Worm (Caenorhabditis elegans) whole organism, early embryonic: Measurements from ENCODE around the gene srh-45.
A peak's percentile ranks its signal among the peaks of the same experiment; 100 is the strongest.

Experiments
- B0310.2 ChIP-seq: sonication (generic microtip); optimal IDR thresholded peaks from 2 replicates; lab custom pipeline; 2016; ENCODE audit warnings: mild to moderate bottlenecking, missing genetic modification characterization, missing compliant biosample characterization
- F13C5.2 ChIP-seq: sonication (generic microtip); optimal IDR thresholded peaks from 2 replicates; lab custom pipeline; 2017; ENCODE audit warnings: mild to moderate bottlenecking, missing genetic modification characterization, inconsistent platforms, missing compliant biosample characterization
- aly-1 ChIP-seq: sonication (generic microtip); optimal IDR thresholded peaks from 2 replicates; lab custom pipeline; 2016; ENCODE audit warnings: missing genetic modification characterization, missing compliant biosample characterization
- ama-1 ChIP-seq: fragments of 150-350 bp; optimal IDR thresholded peaks from 2 replicates; lab custom pipeline; 2014
- ceh-13 ChIP-seq: fragments of 200-800 bp; sonication (Bioruptor generic); optimal IDR thresholded peaks from 2 replicates; lab custom pipeline; 2018; ENCODE audit warnings: mild to moderate bottlenecking, missing genetic modification characterization, missing compliant biosample characterization
- ceh-36 ChIP-seq: sonication (generic microtip); optimal IDR thresholded peaks from 2 replicates; lab custom pipeline; 2016; ENCODE audit warnings: missing genetic modification characterization, inconsistent platforms, missing compliant biosample characterization
- ets-7 ChIP-seq: sonication (generic microtip); optimal IDR thresholded peaks from 2 replicates; lab custom pipeline; 2016; ENCODE audit warnings: missing genotype, missing genetic modification characterization, missing compliant biosample characterization
- flt-1 ChIP-seq: fragments of 200-800 bp; sonication (Bioruptor generic); IDR thresholded peaks from 2 replicates; pipeline ENCODE4 v1.3.6; 2022; ENCODE audit warnings: missing genetic modification characterization, missing compliant biosample characterization
- hmbx-1 ChIP-seq: sonication (generic microtip); optimal IDR thresholded peaks from 2 replicates; lab custom pipeline; 2016; ENCODE audit warnings: mild to moderate bottlenecking, missing genetic modification characterization, missing compliant biosample characterization
- hmg-4 ChIP-seq: fragments of 200-800 bp; sonication (Bioruptor generic); optimal IDR thresholded peaks from 2 replicates; lab custom pipeline; 2018; ENCODE audit warnings: mild to moderate bottlenecking, missing genetic modification characterization, missing compliant biosample characterization
- hnd-1 ChIP-seq: sonication (generic microtip); optimal IDR thresholded peaks from 2 replicates; lab custom pipeline; 2016; ENCODE audit warnings: missing genetic modification characterization, missing compliant biosample characterization
- pes-1 ChIP-seq: fragments of 200-800 bp; sonication (Bioruptor generic); IDR thresholded peaks from 2 replicates; pipeline ENCODE4 v1.3.6; 2022; ENCODE audit warnings: missing genetic modification reagents, missing genetic modification characterization, missing compliant biosample characterization
- scrt-1 ChIP-seq: fragments of 200-800 bp; sonication (Bioruptor generic); IDR thresholded peaks from 2 replicates; pipeline ENCODE4 v1.3.6; 2022; ENCODE audit warnings: missing genetic modification characterization, missing compliant biosample characterization
- sea-1 ChIP-seq: fragments of 200-800 bp; sonication (Bioruptor generic); conservative IDR thresholded peaks from 2 replicates; pipeline ENCODE4 v1.3.6; 2022; ENCODE audit warnings: missing genetic modification characterization, missing compliant biosample characterization
- tbx-11 ChIP-seq: fragments of 200-800 bp; sonication (Bioruptor generic); IDR thresholded peaks from 2 replicates; pipeline ENCODE4 v1.3.6; 2022; ENCODE audit warnings: missing genetic modification characterization, missing compliant biosample characterization
- tbx-37 ChIP-seq: fragments of 200-800 bp; sonication (Bioruptor generic); conservative IDR thresholded peaks from 2 replicates; pipeline ENCODE4 v1.3.6; 2022; ENCODE audit warnings: missing genetic modification reagents, missing genetic modification characterization, missing compliant biosample characterization
- tra-4 ChIP-seq: sonication (generic microtip); optimal IDR thresholded peaks from 2 replicates; lab custom pipeline; 2017; ENCODE audit warnings: missing genetic modification characterization, missing compliant biosample characterization

The srh-45 gene

DNA sequence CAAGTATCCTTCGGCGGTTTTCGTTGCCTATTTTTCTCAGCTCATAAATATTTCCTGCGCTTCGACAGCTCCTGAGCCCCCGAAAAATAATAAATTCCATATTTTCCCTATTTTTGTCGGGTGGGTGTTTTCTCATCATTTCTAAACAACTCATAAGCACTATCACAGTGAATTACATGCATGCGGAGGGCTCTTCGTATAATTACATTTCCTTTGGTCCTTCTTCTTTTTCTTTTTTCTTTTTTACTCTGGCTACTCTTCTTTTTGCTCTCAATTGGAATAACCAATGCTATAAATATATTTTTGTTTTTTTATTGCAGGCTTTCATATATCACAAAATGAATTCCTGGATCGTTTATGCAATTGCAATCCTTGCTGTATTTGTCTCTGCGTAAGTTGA, 37.1 kb upstream of the srh-45 start, which contains the start of gene T02E9.5:
Gene T02E9.5 (plus strand): TSS at position 321 of the 400 bp plus-strand sequence.
- TF ChIP-seq ets-7 (tag; lab: Kevin White, UChicago) (no peak), hnd-1 (tag; lab: Kevin White, UChicago) (no peak), tra-4 (no peak), tbx-11 (GFP tag; lab: Robert Waterston, UW) (no peak), scrt-1 (GFP tag; lab: Robert Waterston, UW) (no peak), hmbx-1 (tag; lab: Kevin White, UChicago) (no peak), aly-1 (tag; lab: Kevin White, UChicago) (no peak), ama-1 (lab: Kevin White, UChicago) (no peak), B0310.2 (tag; lab: Kevin White, UChicago) (no peak), sea-1 (no peak), flt-1 (GFP tag; lab: Robert Waterston, UW) (no peak), pes-1 (GFP tag; lab: Robert Waterston, UW) (no peak), ceh-13 (GFP tag; lab: Kevin White, UChicago) (no peak), ceh-36 (no peak)

DNA sequence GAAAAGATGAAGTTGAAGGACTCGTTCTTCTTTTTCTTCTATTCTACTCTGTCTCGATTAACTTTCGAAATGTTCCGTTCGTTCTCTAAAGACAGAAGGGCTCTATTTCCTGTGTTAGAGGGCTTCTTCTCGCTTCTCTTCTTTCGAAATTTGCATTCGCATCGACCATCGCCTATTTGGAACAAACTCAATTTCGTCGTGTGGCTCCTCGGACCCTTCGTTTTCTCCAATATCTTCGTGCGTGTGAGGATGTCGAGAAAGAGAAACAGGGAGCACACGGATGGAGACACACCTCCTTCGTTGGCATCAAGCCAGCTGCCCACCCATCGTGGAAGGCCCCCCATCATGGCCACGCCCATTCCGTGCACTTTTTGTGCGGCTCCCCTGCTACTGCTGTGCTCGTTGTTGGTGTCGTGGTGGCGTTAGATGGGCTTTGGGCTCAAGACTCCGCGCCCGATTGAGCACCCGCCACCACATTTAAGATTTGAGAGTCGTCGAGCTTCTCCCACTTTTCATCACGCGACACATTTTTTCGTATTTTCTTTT, 36.4 kb upstream of the srh-45 start:
- TF ChIP-seq hnd-1 (tag; lab: Kevin White, UChicago) (no peak), ceh-36 (no peak), B0310.2 (tag; lab: Kevin White, UChicago) (no peak), hmg-4 (peak; percentile 20), F13C5.2 (tag; lab: Kevin White, UChicago) (no peak), scrt-1 (GFP tag; lab: Robert Waterston, UW) (0 out of 2 replicates have a peak, but pooled peaks have one; percentile 32), ets-7 (tag; lab: Kevin White, UChicago) (no peak), tbx-37 (GFP tag; lab: Robert Waterston, UW) (no peak)

DNA sequence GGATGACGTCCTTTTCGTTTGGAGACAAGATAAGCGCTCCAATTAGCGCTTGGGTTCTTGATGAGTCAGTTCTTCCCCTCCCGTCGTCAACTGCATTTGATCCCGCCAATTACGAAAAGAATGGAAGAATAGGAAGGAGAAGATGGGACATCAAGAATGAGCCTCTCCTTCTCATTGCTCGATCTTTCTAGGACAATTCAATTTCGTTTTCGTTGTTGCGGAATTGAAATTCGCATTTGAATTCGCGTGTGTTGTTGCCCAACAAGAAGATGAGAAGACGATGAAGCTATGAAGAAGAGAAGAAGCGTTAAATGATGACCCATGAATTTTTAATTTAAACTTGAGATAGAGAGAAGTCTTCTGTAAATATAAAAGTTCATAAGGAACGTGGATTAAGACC, 32.1 kb upstream of the srh-45 start:
- TF ChIP-seq ceh-13 (GFP tag; lab: Kevin White, UChicago) (no peak), hmbx-1 (tag; lab: Kevin White, UChicago) (no peak), ama-1 (lab: Kevin White, UChicago) (no peak), tbx-37 (GFP tag; lab: Robert Waterston, UW) (no peak), F13C5.2 (tag; lab: Kevin White, UChicago) (no peak), aly-1 (tag; lab: Kevin White, UChicago) (no peak), sea-1 (no peak)

DNA sequence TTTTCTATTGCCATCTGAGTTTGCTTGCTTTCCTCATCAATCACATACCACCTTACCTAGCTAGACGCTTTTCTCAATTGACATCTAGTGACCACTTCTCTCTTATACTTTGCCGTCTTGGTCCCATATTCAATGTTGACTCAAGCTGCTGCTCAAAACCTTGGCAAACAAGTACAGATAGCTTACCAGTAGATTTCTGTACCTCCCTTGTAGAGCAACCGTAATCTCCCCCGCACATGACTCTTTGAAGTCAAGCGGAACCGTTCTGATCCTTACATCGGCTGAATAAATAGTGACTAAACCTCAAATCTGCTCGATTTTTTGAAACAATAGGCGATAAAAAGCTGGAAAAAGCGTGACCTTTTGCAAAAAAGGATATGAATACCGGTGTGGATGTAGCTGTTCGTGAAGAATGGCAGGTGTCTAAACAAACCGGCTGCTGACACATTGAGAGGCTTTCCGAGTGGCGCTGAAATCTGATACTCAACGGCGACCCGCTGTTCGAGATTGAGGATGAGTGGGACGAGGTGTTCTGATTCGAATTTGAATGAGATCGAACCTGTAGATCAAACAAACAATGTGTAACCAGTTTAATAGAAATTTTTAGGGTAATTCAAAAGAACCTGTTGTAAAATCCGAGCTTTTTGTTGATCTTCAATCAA, 31.1 kb upstream of the srh-45 start:
- no peak for TF ChIP-seq hnd-1 (tag; lab: Kevin White, UChicago)
- no peak for TF ChIP-seq flt-1 (GFP tag; lab: Robert Waterston, UW)
- TF ChIP-seq scrt-1 (GFP tag; lab: Robert Waterston, UW) = no peak
- TF ChIP-seq tra-4 = no peak
- TF ChIP-seq tbx-37 (GFP tag; lab: Robert Waterston, UW) = no peak
- no peak for TF ChIP-seq sea-1
- no peak for TF ChIP-seq ceh-13 (GFP tag; lab: Kevin White, UChicago)
- TF ChIP-seq ama-1 (lab: Kevin White, UChicago) = no peak
- TF ChIP-seq pes-1 (GFP tag; lab: Robert Waterston, UW) = no peak
- TF ChIP-seq aly-1 (tag; lab: Kevin White, UChicago) = no peak
- TF ChIP-seq ceh-36 = no peak

DNA sequence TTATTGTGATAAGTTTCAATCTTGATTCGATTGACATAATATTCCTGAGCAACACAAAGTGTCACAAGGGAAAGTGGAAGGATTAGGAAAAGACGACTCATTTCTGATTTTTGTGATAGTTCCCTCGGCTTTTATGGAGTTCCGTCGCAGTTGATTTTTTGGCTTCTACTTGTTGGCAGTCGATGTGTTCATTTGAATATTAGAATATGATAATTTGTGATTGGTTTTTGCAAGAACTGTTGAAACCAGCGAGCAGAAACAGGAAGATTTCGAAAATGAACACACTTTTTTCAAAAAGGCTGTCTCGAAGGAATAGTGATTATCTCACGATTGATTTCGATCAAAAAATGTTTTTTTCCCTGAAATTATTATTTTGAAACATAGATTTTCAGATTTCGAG, 29.4 kb upstream of the srh-45 start, which contains the start of gene T02E9.6:
Gene T02E9.6 (minus strand): TSS at position 101 of the 400 bp plus-strand sequence.
- TF ChIP-seq hmbx-1 (tag; lab: Kevin White, UChicago) (no peak), ets-7 (tag; lab: Kevin White, UChicago) (no peak), sea-1 (no peak), pes-1 (GFP tag; lab: Robert Waterston, UW) (no peak)

DNA sequence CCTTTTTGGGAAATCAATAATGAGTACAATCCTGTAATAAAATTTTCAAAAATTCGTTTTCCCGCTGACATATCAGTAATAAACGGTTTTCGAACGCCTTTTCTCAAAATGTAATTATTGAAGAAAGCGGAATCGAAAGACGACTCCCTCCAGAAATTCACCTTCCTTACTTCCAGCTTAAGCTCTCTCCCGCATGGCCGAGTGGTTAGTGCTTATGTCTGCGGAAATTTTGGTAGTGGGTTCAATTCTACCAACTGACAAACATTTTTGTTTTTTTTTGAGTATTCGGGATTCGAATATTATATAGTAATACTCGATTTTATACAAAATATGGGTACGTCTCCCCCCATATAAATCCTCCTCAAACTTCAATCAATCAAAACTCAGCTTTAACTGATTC, 27.0 kb upstream of the srh-45 start:
- 0 out of 2 replicates have a peak, but pooled peaks have one; percentile 30 for TF ChIP-seq flt-1 (GFP tag; lab: Robert Waterston, UW)

DNA sequence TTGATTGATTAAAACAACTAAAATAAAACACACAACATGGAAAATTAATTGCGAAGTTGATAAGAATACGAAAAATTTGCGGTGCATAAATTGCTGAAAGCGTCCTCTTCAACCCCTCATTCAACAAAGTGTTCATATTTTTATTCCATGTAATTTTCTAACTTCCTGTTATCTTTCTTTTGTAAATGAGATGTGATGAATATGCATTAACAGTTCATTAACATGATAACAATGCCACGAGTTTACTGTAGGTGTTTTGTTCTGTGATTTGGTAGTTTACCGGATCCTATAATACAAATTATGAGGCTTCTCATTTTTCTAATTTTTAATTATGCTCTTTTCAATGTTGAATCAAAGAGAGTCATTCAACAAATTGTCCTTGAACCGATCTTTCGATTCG, 24.3 kb upstream of the srh-45 start, which contains the start of gene F47G9.6:
Gene F47G9.6 (plus strand): TSS at position 301 of the 400 bp plus-strand sequence.
- TF ChIP-seq pes-1 (GFP tag; lab: Robert Waterston, UW) (no peak), ets-7 (tag; lab: Kevin White, UChicago) (no peak), aly-1 (tag; lab: Kevin White, UChicago) (no peak), ama-1 (lab: Kevin White, UChicago) (no peak), ceh-36 (no peak), sea-1 (no peak), flt-1 (GFP tag; lab: Robert Waterston, UW) (no peak), tbx-37 (GFP tag; lab: Robert Waterston, UW) (no peak), hmbx-1 (tag; lab: Kevin White, UChicago) (no peak), hmg-4 (no peak), hnd-1 (tag; lab: Kevin White, UChicago) (no peak)

DNA sequence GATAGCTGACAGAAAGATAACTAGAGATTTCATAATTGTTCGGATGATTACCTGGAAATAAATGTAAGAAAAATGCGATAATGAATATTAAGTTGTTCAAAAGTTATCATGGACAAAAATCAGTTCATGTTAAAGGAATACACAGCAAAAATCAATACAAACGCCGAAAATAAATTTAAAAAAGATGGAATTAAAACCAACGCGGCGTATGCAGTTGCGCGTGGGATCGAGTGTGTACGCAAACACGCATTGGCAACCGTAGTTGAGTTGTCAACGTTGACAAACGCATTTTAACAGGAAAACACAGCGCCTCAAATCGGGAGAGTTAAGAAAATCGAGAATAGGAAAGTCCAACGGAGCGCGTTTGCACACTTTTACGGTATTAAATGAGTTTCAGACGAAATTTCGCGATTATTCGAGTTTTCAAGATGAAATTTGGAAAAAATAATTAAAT, 22.2 kb upstream of the srh-45 start, which contains the start of gene tmed-10:
Gene tmed-10 (minus strand): TSS at position 51 of the 454 bp plus-strand sequence.
- peak; percentile 50; the same call in 1 of the 2 replicates for TF ChIP-seq flt-1 (GFP tag; lab: Robert Waterston, UW)
- TF ChIP-seq hmg-4 = no peak
